Fruit fly (Drosophila melanogaster) whole organism, embryonic: ENCODE measurements around the gene sick.

ENCODE experiments used
- Adf1 ChIP-seq: fragments of 200-800 bp; sonication (Bioruptor generic); IDR thresholded peaks from 2 replicates; pipeline ENCODE4 v1.3.6; 2022; ENCODE audit warnings: missing biosample characterization, missing genetic modification characterization
- CG10543 ChIP-seq: fragments of 200-800 bp; sonication (Bioruptor generic); optimal IDR thresholded peaks from 3 replicates; lab custom pipeline; 2017; ENCODE audit warnings: missing biosample characterization, mild to moderate bottlenecking, missing genetic modification characterization, moderate library complexity
- CG11696 ChIP-seq: fragments of 200-800 bp; sonication (Bioruptor generic); IDR thresholded peaks from 2 replicates; pipeline ENCODE4 v1.3.6; 2022; ENCODE audit warnings: missing biosample characterization, missing genetic modification characterization
- CG12219 ChIP-seq: fragments of 200-800 bp; sonication (Bioruptor generic); optimal IDR thresholded peaks from 3 replicates; lab custom pipeline; 2018; ENCODE audit warnings: missing biosample characterization, mild to moderate bottlenecking, missing genetic modification characterization
- CG12236 ChIP-seq: fragments of 200-800 bp; sonication (Bioruptor generic); optimal IDR thresholded peaks from 2 replicates; lab custom pipeline; 2016; ENCODE audit warnings: missing biosample characterization, missing genetic modification characterization
- CG1233 ChIP-seq: fragments of 200-800 bp; sonication (Bioruptor generic); optimal IDR thresholded peaks from 4 replicates; lab custom pipeline; 2018; ENCODE audit warnings: missing biosample characterization, mild to moderate bottlenecking, missing genetic modification characterization
- CG12391 ChIP-seq: fragments of 200-800 bp; sonication (Bioruptor generic); optimal IDR thresholded peaks from 3 replicates; lab custom pipeline; 2018; ENCODE audit warnings: missing biosample characterization, mild to moderate bottlenecking, missing genetic modification characterization, moderate library complexity
- CG16815 ChIP-seq: fragments of 200-800 bp; sonication (Bioruptor generic); optimal IDR thresholded peaks from 3 replicates; lab custom pipeline; 2017; ENCODE audit warnings: missing biosample characterization, mild to moderate bottlenecking, missing genetic modification characterization
- CG17361 ChIP-seq: fragments of 200-800 bp; sonication (Bioruptor generic); IDR thresholded peaks from 3 replicates; pipeline ENCODE4 v1.3.6; 2022; ENCODE audit warnings: missing biosample characterization, missing genetic modification characterization
- CG17385 ChIP-seq: fragments of 200-800 bp; sonication (Bioruptor generic); optimal IDR thresholded peaks from 3 replicates; lab custom pipeline; 2018; ENCODE audit warnings: missing biosample characterization, mild to moderate bottlenecking, missing genetic modification characterization
- CG17802 ChIP-seq: fragments of 200-800 bp; sonication (Bioruptor generic); optimal IDR thresholded peaks from 2 replicates; lab custom pipeline; 2018; ENCODE audit warnings: missing biosample characterization, mild to moderate bottlenecking, missing genetic modification characterization, moderate library complexity
- CG18764 ChIP-seq: fragments of 200-800 bp; sonication (Bioruptor generic); optimal IDR thresholded peaks from 3 replicates; lab custom pipeline; 2016; ENCODE audit warnings: missing biosample characterization, missing genetic modification characterization
- CG2678 ChIP-seq: fragments of 200-800 bp; sonication (Bioruptor generic); optimal IDR thresholded peaks from 3 replicates; lab custom pipeline; 2019; ENCODE audit warnings: missing biosample characterization, mild to moderate bottlenecking, missing genetic modification characterization, moderate library complexity
- CG2889 ChIP-seq: fragments of 200-800 bp; sonication (Bioruptor generic); IDR thresholded peaks from 3 replicates; pipeline ENCODE4 v1.3.6; 2022; ENCODE audit warnings: missing biosample characterization, missing genetic modification characterization
- CG30431 ChIP-seq: fragments of 200-800 bp; sonication (Bioruptor generic); optimal IDR thresholded peaks from 2 replicates; lab custom pipeline; 2017; ENCODE audit warnings: missing biosample characterization, missing genetic modification characterization
- CG31441 ChIP-seq: fragments of 200-800 bp; sonication (Bioruptor generic); IDR thresholded peaks from 2 replicates; pipeline ENCODE4 v1.3.6; 2022; ENCODE audit warnings: missing biosample characterization, missing genetic modification characterization
- CG3847 ChIP-seq: fragments of 200-800 bp; sonication (Bioruptor generic); IDR thresholded peaks from 2 replicates; pipeline ENCODE4 v1.3.6; 2022; ENCODE audit warnings: missing biosample characterization, missing genetic modification characterization
- CG4424 ChIP-seq: fragments of 200-800 bp; sonication (Bioruptor generic); optimal IDR thresholded peaks from 3 replicates; lab custom pipeline; 2016; ENCODE audit warnings: missing biosample characterization, missing genetic modification characterization
- CG6683 ChIP-seq: fragments of 200-800 bp; sonication (Bioruptor generic); optimal IDR thresholded peaks from 2 replicates; lab custom pipeline; 2017; ENCODE audit warnings: missing biosample characterization, mild to moderate bottlenecking, missing genetic modification characterization, missing genetic modification reagents
- CG7745 ChIP-seq: fragments of 200-800 bp; sonication (Bioruptor generic); optimal IDR thresholded peaks from 2 replicates; lab custom pipeline; 2018; ENCODE audit warnings: missing biosample characterization, mild to moderate bottlenecking, missing genetic modification characterization, moderate library complexity
- CG8388 ChIP-seq: fragments of 200-800 bp; sonication (Bioruptor generic); optimal IDR thresholded peaks from 2 replicates; lab custom pipeline; 2019; ENCODE audit warnings: missing biosample characterization, mild to moderate bottlenecking, missing genetic modification characterization, moderate library complexity
- CG8765 ChIP-seq: fragments of 200-800 bp; sonication (Bioruptor generic); IDR thresholded peaks from 2 replicates; pipeline ENCODE4 v1.3.6; 2022; ENCODE audit warnings: missing biosample characterization, missing genetic modification characterization
- CG8924 ChIP-seq: fragments of 200-800 bp; optimal IDR thresholded peaks from 3 replicates; lab custom pipeline; 2019; ENCODE audit warnings: missing biosample characterization, mild to moderate bottlenecking, missing genetic modification characterization, moderate library complexity
- CG9876 ChIP-seq: fragments of 200-800 bp; sonication (Bioruptor generic); optimal IDR thresholded peaks from 2 replicates; lab custom pipeline; 2016; ENCODE audit warnings: missing biosample characterization, missing genetic modification characterization
- D ChIP-seq, 2 experiments: fragments of 200-800 bp in 1 of 2; fragments of >200 bp in 1 of 2; sonication (Bioruptor generic) in 1 of 2; optimal IDR thresholded peaks; 2 replicates in 1 of 2; 3 replicates in 1 of 2; lab custom pipeline; 2017; ENCODE audit warnings: mild to moderate bottlenecking in 1 of 2, missing biosample characterization in 1 of 2, missing genetic modification characterization in 1 of 2, missing genetic modification reagents in 1 of 2
- Dip2 ChIP-seq: fragments of 200-800 bp; sonication (Bioruptor generic); IDR thresholded peaks from 2 replicates; pipeline ENCODE4 v1.3.6; 2022; ENCODE audit warnings: missing biosample characterization, missing genetic modification characterization
- E2f1 ChIP-seq: fragments of 200-800 bp; sonication (Bioruptor generic); IDR thresholded peaks from 2 replicates; pipeline ENCODE4 v1.3.6; 2022; ENCODE audit warnings: missing biosample characterization, missing genetic modification characterization
- ERR ChIP-seq: fragments of 200-800 bp; sonication (Bioruptor generic); optimal IDR thresholded peaks from 2 replicates; lab custom pipeline; 2016; ENCODE audit warnings: missing biosample characterization, missing genetic modification characterization
- Hr3 ChIP-seq: fragments of 200-800 bp; sonication (Bioruptor generic); optimal IDR thresholded peaks from 3 replicates; lab custom pipeline; 2016; ENCODE audit warnings: missing biosample characterization, missing genetic modification characterization
- Hsf ChIP-seq: fragments of 200-800 bp; sonication (Bioruptor generic); optimal IDR thresholded peaks from 3 replicates; lab custom pipeline; 2016; ENCODE audit warnings: missing biosample characterization, missing genetic modification characterization
- Max ChIP-seq: fragments of 200-800 bp; sonication (Bioruptor generic); optimal IDR thresholded peaks from 2 replicates; lab custom pipeline; 2016; ENCODE audit warnings: missing biosample characterization, mild to moderate bottlenecking, missing genetic modification characterization
- Pdp1 ChIP-seq, 2 experiments: fragments of 200-800 bp; sonication (Bioruptor generic); optimal IDR thresholded peaks; 3 replicates each; lab custom pipeline; 2016; ENCODE audit warnings: missing biosample characterization in 2 of 2, missing genetic modification characterization in 2 of 2, mild to moderate bottlenecking in 1 of 2, moderate library complexity in 1 of 2
- Ptx1 ChIP-seq: fragments of 200-800 bp; sonication (Bioruptor generic); IDR thresholded peaks from 2 replicates; pipeline ENCODE4 v1.3.6; 2022; ENCODE audit warnings: missing biosample characterization, missing genetic modification characterization
- Six4 ChIP-seq: fragments of 200-800 bp; sonication (Bioruptor generic); optimal IDR thresholded peaks from 2 replicates; lab custom pipeline; 2016; ENCODE audit warnings: missing biosample characterization, missing genetic modification characterization
- Vsx1 ChIP-seq: fragments of 200-800 bp; sonication (Bioruptor generic); optimal IDR thresholded peaks from 2 replicates; lab custom pipeline; 2017; ENCODE audit warnings: missing biosample characterization, mild to moderate bottlenecking, missing genetic modification characterization, missing genetic modification reagents
- Xrp1 ChIP-seq: fragments of 200-800 bp; sonication (Bioruptor generic); IDR thresholded peaks from 2 replicates; pipeline ENCODE4 v1.3.6; 2022; ENCODE audit warnings: missing biosample characterization, missing genetic modification characterization
- chn ChIP-seq: fragments of 200-800 bp; sonication (Bioruptor generic); optimal IDR thresholded peaks from 2 replicates; lab custom pipeline; 2016; ENCODE audit warnings: missing biosample characterization, missing genetic modification characterization
- croc ChIP-seq: fragments of 200-800 bp; sonication (Bioruptor generic); conservative IDR thresholded peaks from 3 replicates; pipeline ENCODE4 v1.3.6; 2022; ENCODE audit warnings: missing biosample characterization, missing genetic modification characterization
- dmrt11E ChIP-seq: fragments of 200-800 bp; sonication (Bioruptor generic); optimal IDR thresholded peaks from 3 replicates; lab custom pipeline; 2018; ENCODE audit warnings: missing biosample characterization, mild to moderate bottlenecking, missing genetic modification characterization, moderate library complexity
- dpn ChIP-seq, 2 experiments: fragments of 200-800 bp; sonication (Bioruptor generic); optimal IDR thresholded peaks; 3 replicates each; lab custom pipeline; 2016; ENCODE audit warnings: missing biosample characterization in 2 of 2, missing genetic modification characterization in 2 of 2
- fd96Cb ChIP-seq: fragments of 200-800 bp; sonication (Bioruptor generic); optimal IDR thresholded peaks from 2 replicates; lab custom pipeline; 2018; ENCODE audit warnings: missing biosample characterization, mild to moderate bottlenecking, missing genetic modification characterization, moderate library complexity
- hbn ChIP-seq: fragments of 200-800 bp; sonication (Bioruptor generic); IDR thresholded peaks from 2 replicates; pipeline ENCODE4 v1.3.6; 2022; ENCODE audit warnings: missing biosample characterization, missing genetic modification characterization; ENCODE audit not compliant: partially characterized antibody
- jing ChIP-seq: fragments of 200-800 bp; sonication (Bioruptor generic); optimal IDR thresholded peaks from 2 replicates; lab custom pipeline; 2018; ENCODE audit warnings: missing biosample characterization, mild to moderate bottlenecking, missing genetic modification characterization
- jumu ChIP-seq: fragments of 200-800 bp; sonication (Bioruptor generic); optimal IDR thresholded peaks from 3 replicates; lab custom pipeline; 2016; ENCODE audit warnings: missing biosample characterization, missing genetic modification characterization
- onecut ChIP-seq: fragments of 200-800 bp; sonication (Bioruptor generic); IDR thresholded peaks from 2 replicates; pipeline ENCODE4 v1.3.6; 2022; ENCODE audit warnings: missing biosample characterization, missing genetic modification characterization
- pnt ChIP-seq: fragments of 200-800 bp; sonication (Bioruptor generic); optimal IDR thresholded peaks from 3 replicates; lab custom pipeline; 2016; ENCODE audit warnings: missing biosample characterization, missing genetic modification characterization
- row ChIP-seq: fragments of 200-800 bp; sonication (Bioruptor generic); IDR thresholded peaks from 3 replicates; pipeline ENCODE4 v1.3.6; 2022; ENCODE audit warnings: missing biosample characterization, missing genetic modification characterization
- sisA ChIP-seq: fragments of 200-800 bp; sonication (Bioruptor generic); IDR thresholded peaks from 2 replicates; pipeline ENCODE4 v1.3.6; 2022; ENCODE audit warnings: missing biosample characterization, missing genetic modification characterization
- tap ChIP-seq: fragments of 200-800 bp; optimal IDR thresholded peaks from 3 replicates; lab custom pipeline; 2019; ENCODE audit warnings: missing biosample characterization, mild to moderate bottlenecking, missing genetic modification characterization, moderate library complexity
- tx ChIP-seq: fragments of 200-800 bp; sonication (Bioruptor generic); optimal IDR thresholded peaks from 2 replicates; lab custom pipeline; 2016; ENCODE audit warnings: missing biosample characterization, missing genetic modification characterization
- vvl ChIP-seq: fragments of 200-800 bp; sonication (Bioruptor generic); IDR thresholded peaks from 2 replicates; pipeline ENCODE4 v1.3.6; 2022; ENCODE audit warnings: missing biosample characterization, missing genetic modification characterization

sick gene

DNA sequence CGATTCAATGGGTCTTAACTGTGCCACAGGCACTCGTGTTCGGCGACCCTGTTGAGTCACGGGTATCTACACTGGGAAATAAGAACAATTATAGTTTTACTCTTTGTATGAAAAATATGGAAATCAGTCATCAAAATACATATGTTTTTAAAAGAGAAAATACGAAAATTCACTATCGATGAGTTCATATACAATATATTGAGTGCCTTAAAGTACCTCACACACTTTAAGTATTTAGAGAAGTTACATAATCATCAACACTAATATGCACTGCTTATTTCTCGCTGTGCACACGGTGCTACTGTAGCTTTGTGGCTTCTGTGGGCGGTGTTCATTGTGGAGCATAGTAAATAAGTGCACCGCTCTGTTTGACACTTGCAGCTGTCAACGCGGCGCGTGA is 88.3 kb downstream of the sick start (continued):
- TF ChIP-seq CG30431 (GFP tag; lab: Kevin White, UChicago), result no peak
- TF ChIP-seq CG7745 (tag; lab: Kevin White, UChicago), result no peak
- TF ChIP-seq sisA (GFP tag; lab: Robert Waterston, UW), result 0 out of 2 replicates have a peak, but pooled peaks have one; percentile 47
- peak; percentile 11 for TF ChIP-seq Vsx1 (GFP tag; lab: Kevin White, UChicago)
- TF ChIP-seq croc (GFP tag; lab: Robert Waterston, UW), result peak; percentile 38; the same call in 1 of the 3 replicates
- peak; percentile 13 for TF ChIP-seq Hr3
- peak in 1 of 2 experiments; percentile 95 for TF ChIP-seq Pdp1 (GFP tag; optimal IDR thresholded peaks at IDR 0.05; lab: Kevin White, UChicago)
- TF ChIP-seq hbn, result no peak
- peak; percentile 41 for TF ChIP-seq dmrt11E (tag; lab: Kevin White, UChicago)
- peak; percentile 56 for TF ChIP-seq fd96Cb (tag; lab: Kevin White, UChicago)
- 0 out of 2 replicates have a peak, but pooled peaks have one; percentile 29 for TF ChIP-seq Ptx1 (GFP tag; lab: Robert Waterston, UW)
- no peak for TF ChIP-seq tx (GFP tag; lab: Kevin White, UChicago)
- TF ChIP-seq E2f1 (GFP tag; lab: Robert Waterston, UW), result peak; percentile 29; the same call in 1 of the 2 replicates
- no peak for TF ChIP-seq onecut (GFP tag; lab: Robert Waterston, UW)
- TF ChIP-seq CG17385 (GFP tag; lab: Kevin White, UChicago), result peak; percentile 27
- TF ChIP-seq pnt (GFP tag; lab: Kevin White, UChicago), result peak; percentile 24
- TF ChIP-seq Dip2, result no peak
- TF ChIP-seq Hsf (GFP tag; lab: Kevin White, UChicago), result peak; percentile 21
- TF ChIP-seq vvl (GFP tag; lab: Robert Waterston, UW), result peak; percentile 63; the same call in 1 of the 2 replicates
- TF ChIP-seq CG6683 (GFP tag; lab: Kevin White, UChicago), result no peak
- peak; percentile 60; the same call in 2 of the 3 replicates for TF ChIP-seq CG17361
- no peak for TF ChIP-seq CG17802
- no peak for TF ChIP-seq CG2889
- no peak for TF ChIP-seq CG1233 (GFP tag; lab: Kevin White, UChicago)
- peak; percentile 48 for TF ChIP-seq tap (tag; lab: Kevin White, UChicago)
- TF ChIP-seq CG16815 (GFP tag; lab: Kevin White, UChicago), result no peak
- TF ChIP-seq jing, result peak; percentile 7
- peak in 1 of 2 experiments; percentile 39 for TF ChIP-seq dpn (GFP tag; optimal IDR thresholded peaks at IDR 0.05; lab: Kevin White, UChicago)
- no peak for TF ChIP-seq D (optimal IDR thresholded peaks at IDR 0.05; lab: Kevin White, UChicago)
- TF ChIP-seq D (GFP tag; optimal IDR thresholded peaks at IDR 0.05; lab: Kevin White, UChicago), result peak; percentile 47
- TF ChIP-seq CG8924 (tag; lab: Kevin White, UChicago), result peak; percentile 36
- TF ChIP-seq CG8388 (GFP tag; lab: Kevin White, UChicago), result peak; percentile 56
- TF ChIP-seq Xrp1 (GFP tag; lab: Robert Waterston, UW), result peak; percentile 69
- TF ChIP-seq Max (GFP tag; lab: Kevin White, UChicago), result no peak
- TF ChIP-seq CG9876 (GFP tag; lab: Kevin White, UChicago), result no peak
- TF ChIP-seq CG11696 (GFP tag; lab: Robert Waterston, UW), result no peak
- no peak for TF ChIP-seq CG12236 (GFP tag; lab: Kevin White, UChicago)
- no peak for TF ChIP-seq CG10543 (GFP tag; lab: Kevin White, UChicago)
- peak; percentile 38 for TF ChIP-seq CG4424
- no peak for TF ChIP-seq chn (GFP tag; lab: Kevin White, UChicago)
- peak; percentile 2 for TF ChIP-seq CG12219 (GFP tag; lab: Kevin White, UChicago)
- peak; percentile 53 for TF ChIP-seq CG31441
- TF ChIP-seq jumu (GFP tag; lab: Kevin White, UChicago), result peak; percentile 8
- TF ChIP-seq CG8765 (GFP tag; lab: Robert Waterston, UW), result no peak
- TF ChIP-seq CG2678, result peak; percentile 54
- TF ChIP-seq Adf1 (GFP tag; lab: Robert Waterston, UW), result no peak
- TF ChIP-seq CG3847 (GFP tag; lab: Robert Waterston, UW), result 0 out of 2 replicates have a peak, but pooled peaks have one; percentile 6
- TF ChIP-seq ERR (GFP tag; lab: Kevin White, UChicago), result no peak
- peak; percentile 16 for TF ChIP-seq Six4
- TF ChIP-seq row (GFP tag; lab: Robert Waterston, UW), result peak; percentile 69
- peak; percentile 49 for TF ChIP-seq CG12391 (tag; lab: Kevin White, UChicago)
- TF ChIP-seq CG18764 (GFP tag; lab: Kevin White, UChicago), result peak; percentile 26
